Worm (Caenorhabditis elegans): Measurements from ENCODE around the gene C04E7.5.

DNA sequence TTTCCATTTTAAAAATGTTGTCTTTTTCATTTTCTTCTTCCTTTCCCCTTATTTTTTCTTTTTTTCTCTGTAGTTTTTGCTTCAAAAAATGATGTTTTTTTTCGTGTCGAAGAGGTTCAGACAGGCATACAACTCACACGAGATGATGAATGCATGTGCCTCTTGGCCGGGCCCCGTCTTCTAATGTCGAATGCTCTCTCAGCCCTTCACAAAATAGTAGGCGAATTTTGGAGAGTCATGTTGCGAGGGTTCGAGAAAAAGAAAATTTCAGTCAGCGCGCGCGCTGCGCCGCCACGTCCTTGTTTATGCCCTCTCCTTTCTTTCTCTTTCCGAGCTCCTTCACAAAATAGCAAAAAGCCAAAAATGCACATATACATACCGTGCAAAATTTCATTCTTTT is 36.6 kb upstream of the C04E7.5 start:
- TF ChIP-seq med-1 (GFP tag; optimal IDR thresholded peaks at IDR 0.05; ENCODE audit: insufficient read depth), result no peak
- no peak for TF ChIP-seq klf-2 (GFP tag; conservative IDR thresholded peaks at IDR 0.05)
- no peak for TF ChIP-seq flt-1 (GFP tag; IDR thresholded peaks at IDR 0.05)
- no peak for TF ChIP-seq T22C8.4 (GFP tag; IDR thresholded peaks at IDR 0.05)
- no peak for TF ChIP-seq ztf-23 (GFP tag; IDR thresholded peaks at IDR 0.05)
- TF ChIP-seq ref-1 (GFP tag; conservative IDR thresholded peaks at IDR 0.05), result no peak
- TF ChIP-seq cog-1 (tag; optimal IDR thresholded peaks at IDR 0.05), result no peak
